Worm (Caenorhabditis elegans) whole organism, L4 larva: ENCODE data around the gene pcrg-1.

Experiments
- F10B5.3 ChIP-seq: sonication (generic microtip); optimal IDR thresholded peaks from 2 replicates; lab custom pipeline; 2016; ENCODE audit warnings: mild to moderate bottlenecking, missing genetic modification characterization, missing compliant biosample characterization
- F26F4.8 ChIP-seq: fragments of 200-800 bp; sonication (Bioruptor generic); conservative IDR thresholded peaks from 2 replicates; pipeline ENCODE4 v1.3.6; 2022; ENCODE audit warnings: missing genetic modification characterization, missing compliant biosample characterization
- T20F7.1 ChIP-seq: fragments of 200-800 bp; sonication (Bioruptor generic); optimal IDR thresholded peaks from 2 replicates; lab custom pipeline; 2018; ENCODE audit warnings: mild to moderate bottlenecking, missing genetic modification characterization, missing compliant biosample characterization
- Y105C5A.15 ChIP-seq: fragments of 200-800 bp; sonication (Bioruptor generic); IDR thresholded peaks from 2 replicates; pipeline ENCODE4 v1.3.6; 2022; ENCODE audit warnings: missing genetic modification characterization, missing compliant biosample characterization
- Y75B8A.6 ChIP-seq: fragments of 200-800 bp; sonication (Bioruptor generic); IDR thresholded peaks from 2 replicates; pipeline ENCODE4 v1.3.6; 2022; ENCODE audit warnings: missing genetic modification reagents, missing genetic modification characterization, missing compliant biosample characterization
- ZK337.2 ChIP-seq: fragments of 200-800 bp; sonication (Bioruptor generic); IDR thresholded peaks from 2 replicates; pipeline ENCODE4 v1.3.6; 2022; ENCODE audit warnings: missing genetic modification reagents, missing genetic modification characterization, missing compliant biosample characterization
- ZK546.5 ChIP-seq, 2 experiments: sonication (generic microtip); optimal IDR thresholded peaks; 2 replicates each; lab custom pipeline; 2017; ENCODE audit warnings: missing biosample characterization in 2 of 2, missing genetic modification characterization in 2 of 2
- aly-2 ChIP-seq: sonication (generic microtip); optimal IDR thresholded peaks from 2 replicates; lab custom pipeline; 2018; ENCODE audit warnings: missing biosample characterization, missing genetic modification characterization
- arid-1 ChIP-seq: fragments of 200-800 bp; sonication (Bioruptor generic); conservative IDR thresholded peaks from 2 replicates; pipeline ENCODE4 v1.3.6; 2022; ENCODE audit warnings: missing genetic modification reagents, missing genetic modification characterization, missing compliant biosample characterization
- ceh-20 ChIP-seq: fragments of 200-800 bp; sonication (Bioruptor generic); IDR thresholded peaks from 2 replicates; pipeline ENCODE4 v1.3.6; 2022; ENCODE audit warnings: missing genetic modification reagents, missing genetic modification characterization, missing compliant biosample characterization
- ctbp-1 ChIP-seq: fragments of 200-800 bp; sonication (Bioruptor generic); IDR thresholded peaks from 2 replicates; pipeline ENCODE4 v1.3.6; 2022; ENCODE audit warnings: missing genetic modification reagents, missing genetic modification characterization, missing compliant biosample characterization
- daf-12 ChIP-seq: fragments of 150-350 bp; optimal IDR thresholded peaks from 2 replicates; lab custom pipeline; 2014; ENCODE audit warnings: missing biosample characterization, missing genetic modification reagents, missing genetic modification characterization
- daf-16 ChIP-seq, 3 experiments: sonication (generic microtip); optimal IDR thresholded peaks; 2 replicates each; lab custom pipeline; 2016 to 2017; ENCODE audit warnings: missing genetic modification characterization in 3 of 3, missing genetic modification reagents in 3 of 3, mild to moderate bottlenecking in 2 of 3, missing compliant biosample characterization in 2 of 3, missing biosample characterization in 1 of 3, moderate library complexity in 1 of 3
- daf-19 ChIP-seq: fragments of 200-800 bp; sonication (Bioruptor generic); conservative IDR thresholded peaks from 2 replicates; pipeline ENCODE4 v1.3.6; 2022; ENCODE audit warnings: missing genetic modification characterization, missing compliant biosample characterization
- daf-8 ChIP-seq: fragments of 200-800 bp; sonication (Bioruptor generic); IDR thresholded peaks from 2 replicates; pipeline ENCODE4 v1.3.6; 2022; ENCODE audit warnings: missing genetic modification characterization, missing compliant biosample characterization
- dmd-8 ChIP-seq: fragments of 200-800 bp; sonication (Bioruptor generic); IDR thresholded peaks from 2 replicates; pipeline ENCODE4 v1.3.6; 2022; ENCODE audit warnings: missing genetic modification characterization, missing compliant biosample characterization
- dpl-1 ChIP-seq: fragments of 150-350 bp; optimal IDR thresholded peaks from 2 replicates; lab custom pipeline; 2014; ENCODE audit warnings: missing biosample characterization, missing genetic modification reagents, missing genetic modification characterization
- egl-27 ChIP-seq: sonication (generic microtip); optimal IDR thresholded peaks from 3 replicates; lab custom pipeline; 2017; ENCODE audit warnings: missing biosample characterization, missing genetic modification reagents, missing genetic modification characterization
- egl-43 ChIP-seq: fragments of 200-800 bp; sonication (Bioruptor generic); IDR thresholded peaks from 2 replicates; pipeline ENCODE4 v1.3.6; 2022; ENCODE audit warnings: missing genetic modification reagents, missing genetic modification characterization, missing compliant biosample characterization
- fos-1 ChIP-seq: fragments of 150-350 bp; optimal IDR thresholded peaks from 2 replicates; lab custom pipeline; 2014; ENCODE audit warnings: missing biosample characterization, missing genetic modification characterization
- gei-8 ChIP-seq: fragments of 200-800 bp; sonication (Bioruptor generic); optimal IDR thresholded peaks from 2 replicates; lab custom pipeline; 2018; ENCODE audit warnings: mild to moderate bottlenecking, missing genetic modification characterization, missing compliant biosample characterization
- hlh-11 ChIP-seq: fragments of 200-800 bp; sonication (Bioruptor generic); optimal IDR thresholded peaks from 2 replicates; lab custom pipeline; 2018; ENCODE audit warnings: mild to moderate bottlenecking, missing genetic modification characterization, missing compliant biosample characterization
- hlh-30 ChIP-seq: sonication (generic microtip); optimal IDR thresholded peaks from 2 replicates; lab custom pipeline; 2017; ENCODE audit warnings: antibody characterized with exemption, mild to moderate bottlenecking, missing genetic modification characterization, missing compliant biosample characterization; ENCODE audit not compliant: insufficient read depth
- lim-7 ChIP-seq: fragments of 200-800 bp; sonication (Bioruptor generic); IDR thresholded peaks from 2 replicates; pipeline ENCODE4 v1.3.6; 2022; ENCODE audit warnings: missing genetic modification characterization, missing compliant biosample characterization
- lin-1 ChIP-seq: fragments of 200-800 bp; sonication (Bioruptor generic); IDR thresholded peaks from 2 replicates; pipeline ENCODE4 v1.3.6; 2022; ENCODE audit warnings: missing genetic modification reagents, missing genetic modification characterization, missing compliant biosample characterization
- lin-13 ChIP-seq: fragments of 150-350 bp; optimal IDR thresholded peaks from 2 replicates; lab custom pipeline; 2014; ENCODE audit warnings: missing biosample characterization, missing genetic modification reagents, missing genetic modification characterization
- lin-15B ChIP-seq: fragments of 150-350 bp; sonication (generic microtip); optimal IDR thresholded peaks from 3 replicates; lab custom pipeline; 2014; ENCODE audit warnings: missing biosample characterization, missing genetic modification characterization
- lin-29 ChIP-seq: fragments of 200-800 bp; sonication (Bioruptor generic); IDR thresholded peaks from 2 replicates; pipeline ENCODE4 v1.3.6; 2022; ENCODE audit warnings: missing genetic modification reagents, missing genetic modification characterization, missing compliant biosample characterization
- lir-3 ChIP-seq: sonication (generic microtip); optimal IDR thresholded peaks from 2 replicates; lab custom pipeline; 2016; ENCODE audit warnings: mild to moderate bottlenecking, missing genetic modification characterization, missing compliant biosample characterization
- madf-5 ChIP-seq, 2 experiments: fragments of 200-800 bp; sonication (Bioruptor generic); IDR thresholded peaks; 2 replicates each; pipeline ENCODE4 v1.3.6; 2022; ENCODE audit warnings: missing compliant biosample characterization in 2 of 2, missing genetic modification characterization in 2 of 2
- madf-9 ChIP-seq: fragments of 200-800 bp; sonication (Bioruptor generic); conservative IDR thresholded peaks from 2 replicates; pipeline ENCODE4 v1.3.6; 2022; ENCODE audit warnings: missing genetic modification reagents, missing genetic modification characterization, missing compliant biosample characterization
- mep-1 ChIP-seq: fragments of 150-350 bp; sonication (generic microtip); optimal IDR thresholded peaks from 3 replicates; lab custom pipeline; 2014; ENCODE audit warnings: missing biosample characterization, missing genetic modification characterization
- mes-2 ChIP-seq: sonication (generic microtip); optimal IDR thresholded peaks from 2 replicates; lab custom pipeline; 2016; ENCODE audit warnings: missing genotype, mild to moderate bottlenecking, missing genetic modification characterization, missing compliant biosample characterization; ENCODE audit not compliant: poor library complexity, severe bottlenecking
- nhr-10 ChIP-seq: fragments of 150-350 bp; optimal IDR thresholded peaks from 2 replicates; lab custom pipeline; 2014; ENCODE audit warnings: missing biosample characterization, missing genetic modification characterization
- nhr-111 ChIP-seq: fragments of 200-800 bp; sonication (Bioruptor generic); optimal IDR thresholded peaks from 2 replicates; lab custom pipeline; 2018; ENCODE audit warnings: mild to moderate bottlenecking, missing genetic modification characterization, missing compliant biosample characterization
- nhr-48 ChIP-seq: sonication (generic microtip); optimal IDR thresholded peaks from 2 replicates; lab custom pipeline; 2016; ENCODE audit warnings: mild to moderate bottlenecking, missing genetic modification characterization, missing compliant biosample characterization
- nhr-6 ChIP-seq: fragments of 150-350 bp; optimal IDR thresholded peaks from 2 replicates; lab custom pipeline; 2014; ENCODE audit warnings: missing biosample characterization, missing genetic modification characterization
- php-3 ChIP-seq: fragments of 200-800 bp; sonication (Bioruptor generic); IDR thresholded peaks from 2 replicates; pipeline ENCODE4 v1.3.6; 2022; ENCODE audit warnings: missing genetic modification reagents, missing genetic modification characterization, missing compliant biosample characterization
- pqm-1 ChIP-seq: sonication (generic microtip); optimal IDR thresholded peaks from 2 replicates; lab custom pipeline; 2017; ENCODE audit warnings: missing biosample characterization, missing genetic modification characterization
- saeg-2 ChIP-seq: fragments of 200-800 bp; sonication (Bioruptor generic); IDR thresholded peaks from 2 replicates; pipeline ENCODE4 v1.3.6; 2022; ENCODE audit warnings: missing genetic modification reagents, missing genetic modification characterization, missing compliant biosample characterization
- set-16 ChIP-seq: fragments of 200-800 bp; sonication (Bioruptor generic); IDR thresholded peaks from 2 replicates; pipeline ENCODE4 v1.3.6; 2022; ENCODE audit warnings: missing genetic modification reagents, missing genetic modification characterization, missing compliant biosample characterization
- skn-1 ChIP-seq: fragments of 150-350 bp; optimal IDR thresholded peaks from 2 replicates; lab custom pipeline; 2014; ENCODE audit warnings: missing biosample characterization, missing genetic modification characterization
- spr-1 ChIP-seq: sonication (generic microtip); optimal IDR thresholded peaks from 2 replicates; lab custom pipeline; 2016; ENCODE audit warnings: mild to moderate bottlenecking, missing genetic modification characterization, missing compliant biosample characterization
- tag-97 ChIP-seq: fragments of 200-800 bp; sonication (Bioruptor generic); IDR thresholded peaks from 2 replicates; pipeline ENCODE4 v1.3.6; 2022; ENCODE audit warnings: missing genetic modification characterization, missing compliant biosample characterization
- unc-39 ChIP-seq: sonication (generic microtip); optimal IDR thresholded peaks from 2 replicates; lab custom pipeline; 2017; ENCODE audit warnings: missing biosample characterization, missing genetic modification characterization
- zfp-3 ChIP-seq: fragments of 200-800 bp; sonication (Bioruptor generic); conservative IDR thresholded peaks from 2 replicates; pipeline ENCODE4 v1.3.6; 2022; ENCODE audit warnings: missing genetic modification reagents, missing genetic modification characterization, missing compliant biosample characterization
- zip-11 ChIP-seq: fragments of 200-800 bp; sonication (Bioruptor generic); IDR thresholded peaks from 2 replicates; pipeline ENCODE4 v1.3.6; 2022; ENCODE audit warnings: missing genetic modification characterization, missing compliant biosample characterization
- zip-2 ChIP-seq: fragments of 150-350 bp; optimal IDR thresholded peaks from 2 replicates; lab custom pipeline; 2014; ENCODE audit warnings: missing biosample characterization, missing genetic modification characterization
- ztf-11 ChIP-seq: fragments of 150-350 bp; optimal IDR thresholded peaks from 2 replicates; lab custom pipeline; 2014; ENCODE audit warnings: missing biosample characterization, missing genetic modification characterization
- ztf-7 ChIP-seq: fragments of 150-350 bp; optimal IDR thresholded peaks from 2 replicates; lab custom pipeline; 2014; ENCODE audit warnings: missing biosample characterization, missing genetic modification characterization

pcrg-1 gene

DNA sequence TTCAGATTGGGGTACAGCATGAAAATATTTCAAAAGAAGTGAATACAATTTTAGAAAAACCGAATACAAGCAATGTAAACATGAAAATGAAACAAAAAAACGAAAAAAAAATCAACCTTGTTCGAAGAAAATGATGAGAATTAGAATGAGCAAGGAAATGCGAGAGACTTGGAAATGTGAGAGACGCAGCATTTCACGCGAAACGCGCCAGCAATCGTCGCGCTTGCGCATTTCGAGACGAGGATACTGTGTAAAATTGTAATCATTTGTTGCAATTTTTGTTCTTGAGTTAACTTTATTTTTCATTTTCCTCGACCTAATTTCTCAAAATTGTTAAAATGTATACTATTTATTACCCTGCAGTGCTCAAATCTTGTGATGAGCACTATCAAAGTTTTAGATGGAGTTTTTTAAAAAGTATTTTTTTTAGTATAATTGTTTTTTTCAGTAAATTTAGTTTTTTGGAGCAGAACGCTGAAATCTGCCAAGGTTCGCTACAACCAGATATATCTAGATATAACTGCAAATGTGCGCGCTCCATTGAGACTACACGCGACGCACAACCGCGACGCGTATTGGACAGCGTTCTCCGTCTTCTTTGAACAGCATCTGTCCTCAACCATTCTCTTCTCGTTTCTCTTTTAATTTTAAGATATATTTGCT is 48.2 kb upstream of the pcrg-1 start, which contains the start of gene fust-1 (continued):
- TF ChIP-seq zip-2 (peak; percentile 76), gei-8 (GFP tag; lab: Kevin White, UChicago) (peak; percentile 65), php-3 (peak; percentile 86), ztf-7 (tag; lab: Kevin White, UChicago) (peak; percentile 84), arid-1 (GFP tag; lab: Robert Waterston, UW) (peak; percentile 96), ceh-20 (peak; percentile 94), set-16 (GFP tag; lab: Robert Waterston, UW) (no peak; the same call in 1 of the 2 replicates), daf-19 (GFP tag; lab: Robert Waterston, UW) (no peak), daf-8 (GFP tag; lab: Robert Waterston, UW) (no peak), nhr-10 (peak; percentile 6), zfp-3 (GFP tag; lab: Robert Waterston, UW) (peak; percentile 85), zip-11 (GFP tag; lab: Robert Waterston, UW) (no peak), Y105C5A.15 (no peak), daf-12 (tag; lab: Kevin White, UChicago) (no peak), ctbp-1 (GFP tag; lab: Robert Waterston, UW) (peak; percentile 94), dpl-1 (GFP tag; lab: Kevin White, UChicago) (peak; percentile 90), T20F7.1 (peak; percentile 90), spr-1 (tag; lab: Kevin White, UChicago) (peak; percentile 93), lir-3 (tag; lab: Kevin White, UChicago) (peak; percentile 38), nhr-48 (peak; percentile 90), hlh-30 (tag; lab: Kevin White, UChicago) (peak; percentile 83), F10B5.3 (peak; percentile 89), lin-15B (tag; lab: Kevin White, UChicago) (peak; percentile 63), madf-5 (GFP tag; IDR thresholded peaks at IDR 0.05; lab: Robert Waterston, UW) (no peak), unc-39 (tag; lab: Kevin White, UChicago) (no peak), fos-1 (no peak), lin-1 (GFP tag; lab: Robert Waterston, UW) (peak; percentile 89), tag-97 (GFP tag; lab: Robert Waterston, UW) (no peak), ZK337.2 (GFP tag; lab: Robert Waterston, UW) (no peak; the same call in 1 of the 2 replicates), nhr-111 (GFP tag; lab: Kevin White, UChicago) (no peak), skn-1 (tag; lab: Kevin White, UChicago) (peak; percentile 87), hlh-11 (tag; lab: Kevin White, UChicago) (peak; percentile 95), egl-43 (peak; percentile 88), mep-1 (tag; lab: Kevin White, UChicago) (peak; percentile 96), pqm-1 (tag; lab: Kevin White, UChicago) (peak; percentile 13), lin-29 (peak; percentile 84), lim-7 (GFP tag; lab: Robert Waterston, UW) (no peak), mes-2 (peak; percentile 96), egl-27 (tag; lab: Kevin White, UChicago) (no peak), nhr-6 (tag; lab: Kevin White, UChicago) (peak; percentile 85), ZK546.5 (tag; optimal IDR thresholded peaks at IDR 0.05; lab: Kevin White, UChicago) (peak in 1 of 2 experiments; percentile 64), saeg-2 (GFP tag; lab: Robert Waterston, UW) (peak; percentile 87), lin-13 (peak; percentile 94), F26F4.8 (GFP tag; lab: Robert Waterston, UW) (no peak), dmd-8 (GFP tag; lab: Robert Waterston, UW) (no peak), ztf-11 (tag; lab: Kevin White, UChicago) (no peak), aly-2 (no peak), madf-9 (GFP tag; lab: Robert Waterston, UW) (peak; percentile 70; the same call in 1 of the 2 replicates), daf-16 (GFP tag; optimal IDR thresholded peaks at IDR 0.05; lab: Kevin White, UChicago) (peak in 1 of 2 experiments; percentile 89), daf-16 (tag; optimal IDR thresholded peaks at IDR 0.05; lab: Kevin White, UChicago) (peak; percentile 67), Y75B8A.6 (no peak)
